Worm (Caenorhabditis elegans): ENCODE data around the gene AH9.1.

The AH9.1 gene

DNA sequence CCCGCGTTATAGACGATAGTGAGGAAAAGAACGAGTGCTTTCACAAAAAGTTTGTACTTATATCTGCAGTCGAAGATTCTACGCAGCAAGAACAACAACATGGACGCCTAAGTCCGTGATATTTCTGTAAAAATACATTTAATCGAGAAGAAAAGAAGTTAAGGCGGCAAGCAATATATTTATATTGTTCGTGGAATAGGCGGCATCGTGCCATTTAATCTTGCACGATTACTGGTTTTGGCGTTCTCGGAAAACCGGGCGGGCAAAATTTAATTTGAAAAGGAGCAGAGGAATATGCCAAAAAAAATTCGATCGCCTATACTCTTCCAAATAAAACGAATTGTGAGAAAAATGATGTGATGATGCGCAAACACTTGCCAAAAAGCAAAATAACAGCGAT lies at the start of gene AH9.1:
TSS of gene AH9.1 (minus strand) at position 101 of the 400 bp plus-strand sequence.
- TF ChIP-seq aly-2 (tag; optimal IDR thresholded peaks at IDR 0.05) (no peak), lir-3 (tag; optimal IDR thresholded peaks at IDR 0.05) (no peak), unc-62 (GFP tag; optimal IDR thresholded peaks at IDR 0.05 in 1 of 2) (no peak), unc-62 (tag; optimal IDR thresholded peaks at IDR 0.05) (no peak), nhr-76 (tag; optimal IDR thresholded peaks at IDR 0.05) (no peak), Y5F2A.4 (GFP tag; optimal IDR thresholded peaks at IDR 0.05) (no peak), nhr-48 (tag; optimal IDR thresholded peaks at IDR 0.05) (no peak), nhr-237 (tag; optimal IDR thresholded peaks at IDR 0.05) (no peak), cey-2 (tag; optimal IDR thresholded peaks at IDR 0.05; ENCODE audit: borderline replicate concordance, insufficient read depth) (no peak), set-16 (GFP tag; IDR thresholded peaks at IDR 0.05) (no peak), mxl-3 (GFP tag; optimal IDR thresholded peaks at IDR 0.05) (no peak), vab-7 (GFP tag; IDR thresholded peaks at IDR 0.05) (no peak), duxl-1 (tag; optimal IDR thresholded peaks at IDR 0.05; ENCODE audit: poor library complexity) (no peak), ceh-62 (tag; optimal IDR thresholded peaks at IDR 0.05) (no peak), T20F7.1 (GFP tag; optimal IDR thresholded peaks at IDR 0.05) (no peak), zip-11 (GFP tag; IDR thresholded peaks at IDR 0.05) (no peak)

DNA sequence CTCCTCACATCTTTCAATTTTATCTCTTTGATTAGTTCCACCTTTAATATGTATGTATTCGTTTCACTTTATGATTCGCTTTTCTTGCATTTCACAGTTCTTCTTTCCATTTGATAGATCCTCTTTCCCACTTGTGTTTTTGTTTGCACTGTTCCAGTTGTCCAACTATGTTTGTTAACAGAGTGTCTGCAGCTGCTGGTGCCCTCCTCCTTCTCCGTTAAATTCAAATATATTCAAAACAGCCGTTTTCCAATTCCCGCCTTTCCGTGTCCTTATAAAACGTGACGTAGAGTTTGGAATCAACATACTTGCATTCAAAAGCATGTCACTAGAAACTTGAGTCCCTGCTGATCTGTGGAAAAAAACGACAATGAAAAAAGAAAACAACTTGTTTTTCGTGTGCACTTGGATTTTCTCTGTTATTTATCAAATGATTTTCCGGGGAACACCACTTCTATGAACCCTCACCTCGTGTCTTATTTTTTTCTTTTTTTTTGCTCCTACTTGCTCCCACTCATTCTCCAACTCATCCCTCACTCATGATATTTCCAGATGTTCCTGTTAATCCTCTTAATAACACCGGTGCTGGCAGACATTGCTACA lies 47.5 kb upstream of the AH9.1 start, which contains the start of gene T10H10.2:
TSS of gene T10H10.2 (plus strand) at position 553 of the 603 bp plus-strand sequence.
- TF ChIP-seq lin-39 (tag; optimal IDR thresholded peaks at IDR 0.05) (no peak), unc-62 (GFP tag; optimal IDR thresholded peaks at IDR 0.05 in 1 of 2) (peak in 1 of 2 experiments; percentile 94), unc-62 (tag; optimal IDR thresholded peaks at IDR 0.05) (no peak)

DNA sequence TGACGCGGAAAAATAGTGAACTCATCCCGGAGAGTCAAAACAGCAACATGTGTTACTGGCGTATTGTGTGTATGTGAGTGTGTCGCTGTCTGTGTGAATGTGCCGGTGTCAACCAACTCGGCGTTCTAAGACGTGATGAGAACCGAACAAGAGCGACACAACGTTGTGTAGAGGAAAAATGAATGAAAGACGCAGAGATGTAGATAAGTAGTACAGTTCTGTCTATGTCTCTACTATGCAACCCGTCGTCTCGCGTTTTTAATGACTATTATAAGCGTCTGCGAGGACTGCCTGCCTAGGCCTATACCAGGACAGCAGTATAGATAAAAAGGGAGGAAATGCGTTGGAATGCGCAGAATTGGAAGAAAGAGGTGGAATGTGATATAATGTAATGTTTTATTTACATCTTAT lies 41.2 kb upstream of the AH9.1 start:
- TF ChIP-seq daf-16 (GFP tag; optimal IDR thresholded peaks at IDR 0.05) (peak in 1 of 2 experiments; percentile 41), daf-16 (tag; optimal IDR thresholded peaks at IDR 0.05) (peak; percentile 43), F37D6.2 (tag; optimal IDR thresholded peaks at IDR 0.05) (no peak), nhr-77 (tag; optimal IDR thresholded peaks at IDR 0.05) (peak; percentile 31), unc-62 (GFP tag; optimal IDR thresholded peaks at IDR 0.05 in 1 of 2) (peak in 1 of 2 experiments; percentile 88), unc-62 (tag; optimal IDR thresholded peaks at IDR 0.05) (no peak), nhr-102 (tag; optimal IDR thresholded peaks at IDR 0.05) (no peak), hmg-1.1 (GFP tag; IDR thresholded peaks at IDR 0.05) (peak; percentile 58; the same call in 1 of the 2 replicates), F44E2.7 (GFP tag; IDR thresholded peaks at IDR 0.05) (no peak), pqm-1 (tag; optimal IDR thresholded peaks at IDR 0.05) (peak; percentile 54), mep-1 (tag; optimal IDR thresholded peaks at IDR 0.05) (peak; percentile 41), hlh-30 (tag; optimal IDR thresholded peaks at IDR 0.05; ENCODE audit: insufficient read depth) (peak; percentile 54), dmd-6 (GFP tag; IDR thresholded peaks at IDR 0.05) (peak; percentile 57), duxl-1 (tag; optimal IDR thresholded peaks at IDR 0.05; ENCODE audit: poor library complexity) (no peak), ctbp-1 (GFP tag; IDR thresholded peaks at IDR 0.05) (no peak), nhr-28 (tag; optimal IDR thresholded peaks at IDR 0.05) (peak; percentile 73), vab-7 (GFP tag; IDR thresholded peaks at IDR 0.05) (no peak), lir-3 (tag; optimal IDR thresholded peaks at IDR 0.05) (no peak), saeg-2 (GFP tag; IDR thresholded peaks at IDR 0.05) (no peak), hif-1 (tag; optimal IDR thresholded peaks at IDR 0.05) (peak in 1 of 2 experiments; percentile 53), hlh-11 (tag; optimal IDR thresholded peaks at IDR 0.05) (peak; percentile 83), zfp-2 (tag; optimal IDR thresholded peaks at IDR 0.05) (no peak), lin-1 (GFP tag; IDR thresholded peaks at IDR 0.05) (no peak), mxl-3 (GFP tag; optimal IDR thresholded peaks at IDR 0.05) (peak; percentile 67), mes-2 (tag; optimal IDR thresholded peaks at IDR 0.05; ENCODE audit: poor library complexity, severe bottlenecking) (peak; percentile 50), lsy-2 (tag; optimal IDR thresholded peaks at IDR 0.05) (peak in 1 of 2 experiments; percentile 36), nhr-6 (tag; optimal IDR thresholded peaks at IDR 0.05) (peak; percentile 25), T26A8.4 (GFP tag; IDR thresholded peaks at IDR 0.05) (no peak), ZK337.2 (GFP tag; IDR thresholded peaks at IDR 0.05) (0 out of 2 replicates have a peak, but pooled peaks have one; percentile 25), ceh-32 (tag; optimal IDR thresholded peaks at IDR 0.05; ENCODE audit: poor library complexity) (no peak), ceh-82 (tag; optimal IDR thresholded peaks at IDR 0.05) (no peak), lin-29 (GFP tag; IDR thresholded peaks at IDR 0.05) (no peak), nhr-11 (tag; optimal IDR thresholded peaks at IDR 0.05) (peak; percentile 31), dmd-9 (GFP tag; IDR thresholded peaks at IDR 0.05) (0 out of 2 replicates have a peak, but pooled peaks have one; percentile 25), nhr-237 (tag; optimal IDR thresholded peaks at IDR 0.05) (no peak)
